Fruit fly (Drosophila melanogaster): ENCODE results near the gene CG3061.

The CG3061 gene

dm6 chr3R:14005152-14005551, 27.0 kb upstream of the CG3061 start (continued):
- TF ChIP-seq tin (GFP tag; optimal IDR thresholded peaks at IDR 0.05) (no peak), Fer3 (tag; optimal IDR thresholded peaks at IDR 0.05) (no peak), sqz (GFP tag; optimal IDR thresholded peaks at IDR 0.05) (no peak), Awh (GFP tag; IDR thresholded peaks at IDR 0.05) (peak; percentile 52; the same call in 1 of the 2 replicates), ewg (GFP tag; optimal IDR thresholded peaks at IDR 0.05) (no peak), lov (optimal IDR thresholded peaks at IDR 0.05) (no peak), lov (GFP tag; IDR thresholded peaks at IDR 0.05) (no peak), CG15011 (GFP tag; optimal IDR thresholded peaks at IDR 0.05) (no peak), Dll (GFP tag; IDR thresholded peaks at IDR 0.05; ENCODE audit: partially characterized antibody) (no peak)

dm6 chr3R:14006224-14006892, 25.8 kb upstream of the CG3061 start:
- no peak for TF ChIP-seq lab (GFP tag; optimal IDR thresholded peaks at IDR 0.05)
- peak; percentile 42 for TF ChIP-seq lbe (GFP tag; optimal IDR thresholded peaks at IDR 0.05)
- peak; percentile 56 for TF ChIP-seq corto (GFP tag; optimal IDR thresholded peaks at IDR 0.05)
- TF ChIP-seq CG6854 (GFP tag; optimal IDR thresholded peaks at IDR 0.05) = no peak
- 0 out of 2 replicates have a peak, but pooled peaks have one; percentile 14 for TF ChIP-seq CG16779 (GFP tag; IDR thresholded peaks at IDR 0.05)
- peak; percentile 47 for TF ChIP-seq Drgx (GFP tag; IDR thresholded peaks at IDR 0.05)
- 0 out of 3 replicates have a peak, but pooled peaks have one; percentile 6 for TF ChIP-seq CG6791 (GFP tag; IDR thresholded peaks at IDR 0.05; ENCODE audit: partially characterized antibody)
- peak; percentile 0 for TF ChIP-seq Asciz (GFP tag; optimal IDR thresholded peaks at IDR 0.05)
- peak; percentile 93 for TF ChIP-seq nom (GFP tag; optimal IDR thresholded peaks at IDR 0.05)
- TF ChIP-seq gcm2 (GFP tag; optimal IDR thresholded peaks at IDR 0.05) = no peak
- peak in 1 of 2 experiments; percentile 41 for TF ChIP-seq bsh (GFP tag; optimal IDR thresholded peaks at IDR 0.05)
- TF ChIP-seq CG2199 (GFP tag; IDR thresholded peaks at IDR 0.05) = 0 out of 3 replicates have a peak, but pooled peaks have one; percentile 47
- peak in 1 of 2 experiments; percentile 64 for TF ChIP-seq Pdp1 (GFP tag; optimal IDR thresholded peaks at IDR 0.05)
- TF ChIP-seq abd-A (tag; optimal IDR thresholded peaks at IDR 0.05) = peak; percentile 32
- TF ChIP-seq zfh1 (GFP tag; IDR thresholded peaks at IDR 0.05) = 0 out of 3 replicates have a peak, but pooled peaks have one; percentile 22
- TF ChIP-seq Nf-YC (tag; optimal IDR thresholded peaks at IDR 0.05) = no peak
- TF ChIP-seq CG13894 (tag; optimal IDR thresholded peaks at IDR 0.05) = peak; percentile 64
- 0 out of 2 replicates have a peak, but pooled peaks have one; percentile 30 for TF ChIP-seq Ada2b (GFP tag; IDR thresholded peaks at IDR 0.05)

- TF ChIP-seq Oli (tag; optimal IDR thresholded peaks at IDR 0.05) (peak; percentile 18), Dip2 (GFP tag; IDR thresholded peaks at IDR 0.05) (no peak), Usf (GFP tag; optimal IDR thresholded peaks at IDR 0.05) (no peak), CG32767 (GFP tag; IDR thresholded peaks at IDR 0.05) (no peak), CG6765 (GFP tag; optimal IDR thresholded peaks at IDR 0.05) (no peak), kni (GFP tag; optimal IDR thresholded peaks at IDR 0.05) (no peak), lilli (GFP tag; optimal IDR thresholded peaks at IDR 0.05) (no peak), schlank (tag; optimal IDR thresholded peaks at IDR 0.05) (no peak), CG4424 (GFP tag; optimal IDR thresholded peaks at IDR 0.05) (peak; percentile 10), D (optimal IDR thresholded peaks at IDR 0.05) (no peak), D (GFP tag; optimal IDR thresholded peaks at IDR 0.05) (no peak), Drgx (GFP tag; IDR thresholded peaks at IDR 0.05) (peak; percentile 6; the same call in 1 of the 2 replicates), lola (GFP tag; optimal IDR thresholded peaks at IDR 0.05) (no peak), Sox100B (GFP tag; optimal IDR thresholded peaks at IDR 0.05) (peak; percentile 15), CG2678 (tag; optimal IDR thresholded peaks at IDR 0.05) (peak; percentile 25), zfh1 (GFP tag; IDR thresholded peaks at IDR 0.05) (no peak), grau (tag; optimal IDR thresholded peaks at IDR 0.05) (peak; percentile 5), gem (tag; optimal IDR thresholded peaks at IDR 0.05) (peak; percentile 6), Hr78 (GFP tag; optimal IDR thresholded peaks at IDR 0.05) (peak in 1 of 2 experiments; percentile 87), CG14965 (GFP tag; optimal IDR thresholded peaks at IDR 0.05; ENCODE audit: borderline replicate concordance) (no peak), CG31365 (tag; optimal IDR thresholded peaks at IDR 0.05) (no peak)
These were observed 25.3 kb upstream of the CG3061 start for dm6 chr3R:14006893-14007255.
